Fruit fly (Drosophila melanogaster): ENCODE measurements around the gene CG17712.

Gene CG17712

DNA sequence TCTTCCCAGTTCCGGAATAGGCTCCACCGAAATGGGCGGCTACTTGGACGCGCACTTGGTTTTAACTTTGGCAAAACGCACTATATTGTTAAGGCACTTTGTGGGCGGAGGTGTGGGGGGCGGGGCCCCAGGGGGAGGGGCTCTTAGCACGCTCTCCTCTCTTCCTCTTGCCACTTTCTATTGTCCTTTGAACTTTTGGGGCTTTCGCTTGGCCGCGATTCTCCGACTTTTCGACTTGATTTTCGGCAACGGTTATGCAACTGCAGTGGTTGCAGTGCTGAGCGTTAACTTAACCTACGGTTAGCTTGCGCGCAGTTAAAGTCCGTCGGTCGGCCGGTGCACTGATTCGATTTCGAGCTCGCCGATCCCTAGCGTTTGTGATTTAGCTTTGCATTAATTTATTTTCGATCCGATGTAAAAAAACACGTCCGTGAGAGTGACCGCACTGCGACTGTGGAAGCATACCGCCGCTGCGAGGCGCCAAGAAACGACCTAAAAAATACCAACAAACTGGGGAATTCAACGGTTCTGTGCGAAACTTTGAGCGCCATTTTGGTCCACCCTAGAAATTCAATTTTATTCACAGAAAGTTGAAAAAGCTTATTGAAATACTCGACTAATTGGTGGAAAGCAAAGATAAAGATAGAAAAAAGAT is 27.9 kb downstream of the CG17712 start, which contains the start of gene Rim2 (continued):
- TF ChIP-seq Antp (GFP tag; optimal IDR thresholded peaks at IDR 0.05) (no peak), croc (GFP tag; conservative IDR thresholded peaks at IDR 0.05) (no peak), ato (GFP tag; IDR thresholded peaks at IDR 0.05; ENCODE audit: partially characterized antibody) (peak; percentile 40; the same call in 1 of the 2 replicates), Rx (GFP tag; IDR thresholded peaks at IDR 0.05) (no peak), fd96Cb (tag; optimal IDR thresholded peaks at IDR 0.05) (no peak), CG2129 (GFP tag; IDR thresholded peaks at IDR 0.05; ENCODE audit: partially characterized antibody) (no peak), cad (GFP tag; optimal IDR thresholded peaks at IDR 0.05) (no peak), CG8388 (GFP tag; optimal IDR thresholded peaks at IDR 0.05) (no peak), CG14860 (GFP tag; IDR thresholded peaks at IDR 0.05; ENCODE audit: partially characterized antibody) (no peak), seq (GFP tag; IDR thresholded peaks at IDR 0.05) (peak; percentile 7; the same call in 1 of the 2 replicates), Dip2 (GFP tag; IDR thresholded peaks at IDR 0.05) (no peak), CG17385 (GFP tag; optimal IDR thresholded peaks at IDR 0.05) (no peak), Doc2 (GFP tag; IDR thresholded peaks at IDR 0.05) (no peak), CG2678 (tag; optimal IDR thresholded peaks at IDR 0.05) (no peak), CG30020 (tag; optimal IDR thresholded peaks at IDR 0.05) (no peak), CG11723 (GFP tag; optimal IDR thresholded peaks at IDR 0.05) (no peak), nom (GFP tag; optimal IDR thresholded peaks at IDR 0.05) (no peak), Atf3 (GFP tag; optimal IDR thresholded peaks at IDR 0.05) (no peak), B-H2 (GFP tag; optimal IDR thresholded peaks at IDR 0.05) (peak; percentile 15), CG14441 (GFP tag; IDR thresholded peaks at IDR 0.05) (no peak), CG7357 (GFP tag; IDR thresholded peaks at IDR 0.05) (no peak), Oaz (GFP tag; IDR thresholded peaks at IDR 0.05) (no peak), rib (GFP tag; IDR thresholded peaks at IDR 0.05) (no peak), CG15601 (tag; optimal IDR thresholded peaks at IDR 0.05) (peak; percentile 98), D19B (GFP tag; optimal IDR thresholded peaks at IDR 0.05) (no peak), CG13775 (GFP tag; optimal IDR thresholded peaks at IDR 0.05) (no peak), CG2116 (GFP tag; optimal IDR thresholded peaks at IDR 0.05) (peak; percentile 26), CG16863 (GFP tag; optimal IDR thresholded peaks at IDR 0.05) (no peak), CG30431 (GFP tag; optimal IDR thresholded peaks at IDR 0.05) (no peak), Lpt (GFP tag; optimal IDR thresholded peaks at IDR 0.05) (no peak), kni (GFP tag; optimal IDR thresholded peaks at IDR 0.05) (no peak), bab2 (GFP tag; optimal IDR thresholded peaks at IDR 0.05) (no peak), slp2 (GFP tag; optimal IDR thresholded peaks at IDR 0.05) (no peak), CG1603 (tag; optimal IDR thresholded peaks at IDR 0.05) (peak; percentile 66), bcd (GFP tag; optimal IDR thresholded peaks at IDR 0.05) (no peak), dmrt99B (tag; optimal IDR thresholded peaks at IDR 0.05) (no peak), E2f2 (GFP tag; IDR thresholded peaks at IDR 0.05) (peak; percentile 84), fru (optimal IDR thresholded peaks at IDR 0.05) (no peak), dpn (GFP tag; optimal IDR thresholded peaks at IDR 0.05) (peak in 1 of 2 experiments; percentile 21), Ravus (GFP tag; IDR thresholded peaks at IDR 0.05) (no peak), grau (tag; optimal IDR thresholded peaks at IDR 0.05) (peak; percentile 19), NfI (GFP tag; optimal IDR thresholded peaks at IDR 0.05) (no peak), NC2α (GFP tag; optimal IDR thresholded peaks at IDR 0.05) (no peak), CG6813 (GFP tag; optimal IDR thresholded peaks at IDR 0.05) (no peak), usp (GFP tag; optimal IDR thresholded peaks at IDR 0.05) (no peak), CG14965 (GFP tag; optimal IDR thresholded peaks at IDR 0.05; ENCODE audit: borderline replicate concordance) (no peak), CG7745 (tag; optimal IDR thresholded peaks at IDR 0.05) (no peak), CG6683 (GFP tag; optimal IDR thresholded peaks at IDR 0.05) (no peak), Hsf (GFP tag; optimal IDR thresholded peaks at IDR 0.05) (no peak), gsb (GFP tag; IDR thresholded peaks at IDR 0.05) (no peak), eve (GFP tag; optimal IDR thresholded peaks at IDR 0.05) (no peak)
